Fruit fly (Drosophila melanogaster) whole organism, prepupa: ENCODE data around the gene CG31676.
A peak's percentile ranks its signal among the peaks of the same experiment; 100 is the strongest.

Experiments used
- Blimp-1 ChIP-seq: fragments of 200-800 bp; sonication (Bioruptor generic); optimal IDR thresholded peaks from 3 replicates; lab custom pipeline; 2017; ENCODE audit warnings: missing biosample characterization, missing genetic modification characterization, mild to moderate bottlenecking, moderate library complexity, missing genetic modification reagents
- CG10669 ChIP-seq: fragments of 200-800 bp; sonication (Bioruptor generic); optimal IDR thresholded peaks from 3 replicates; lab custom pipeline; 2018; ENCODE audit warnings: missing biosample characterization, mild to moderate bottlenecking, missing genetic modification characterization, moderate library complexity
- CG11294 ChIP-seq: fragments of 200-800 bp; sonication (Bioruptor generic); IDR thresholded peaks from 2 replicates; pipeline ENCODE4 v1.3.6; 2022; ENCODE audit warnings: missing biosample characterization, missing genetic modification characterization
- CG11762 ChIP-seq: fragments of 200-800 bp; sonication (Bioruptor generic); optimal IDR thresholded peaks from 3 replicates; lab custom pipeline; 2016; ENCODE audit warnings: missing biosample characterization, missing genetic modification characterization; ENCODE audit not compliant: insufficient read depth
- CG15336 ChIP-seq: fragments of 200-800 bp; sonication (Bioruptor generic); IDR thresholded peaks from 2 replicates; pipeline ENCODE4 v1.3.6; 2022; ENCODE audit warnings: missing biosample characterization, missing genetic modification characterization
- CG1621 ChIP-seq: fragments of 200-800 bp; sonication (Bioruptor generic); optimal IDR thresholded peaks from 3 replicates; lab custom pipeline; 2018; ENCODE audit warnings: missing biosample characterization, mild to moderate bottlenecking, missing genetic modification characterization
- CG16779 ChIP-seq: fragments of 200-800 bp; sonication (Bioruptor generic); optimal IDR thresholded peaks from 3 replicates; lab custom pipeline; 2017; ENCODE audit warnings: missing biosample characterization, mild to moderate bottlenecking, missing genetic modification characterization
- CG3032 ChIP-seq: fragments of 200-800 bp; optimal IDR thresholded peaks from 2 replicates; lab custom pipeline; 2019; ENCODE audit warnings: missing biosample characterization, mild to moderate bottlenecking, missing genetic modification characterization, moderate library complexity
- CG32006 ChIP-seq: fragments of 200-800 bp; sonication (Bioruptor generic); optimal IDR thresholded peaks from 3 replicates; lab custom pipeline; 2017; ENCODE audit warnings: missing biosample characterization, mild to moderate bottlenecking, missing genetic modification characterization
- CG3919 ChIP-seq: fragments of 200-800 bp; sonication (Bioruptor generic); optimal IDR thresholded peaks from 3 replicates; lab custom pipeline; 2016; ENCODE audit warnings: missing biosample characterization, missing genetic modification characterization
- CG4318 ChIP-seq: fragments of 200-800 bp; sonication (Bioruptor generic); optimal IDR thresholded peaks from 3 replicates; lab custom pipeline; 2017; ENCODE audit warnings: missing biosample characterization, mild to moderate bottlenecking, missing genetic modification characterization
- CG6163 ChIP-seq: fragments of 200-800 bp; sonication (Bioruptor generic); IDR thresholded peaks from 3 replicates; pipeline ENCODE4 v1.3.6; 2022; ENCODE audit warnings: missing biosample characterization, missing genetic modification characterization
- CG6276 ChIP-seq: fragments of 200-800 bp; sonication (Bioruptor generic); optimal IDR thresholded peaks from 2 replicates; lab custom pipeline; 2017; ENCODE audit warnings: missing biosample characterization, mild to moderate bottlenecking, missing genetic modification characterization
- CG6792 ChIP-seq: fragments of 200-800 bp; sonication (Bioruptor generic); optimal IDR thresholded peaks from 3 replicates; lab custom pipeline; 2016; ENCODE audit warnings: missing biosample characterization, missing genetic modification characterization
- CG6808 ChIP-seq: fragments of 200-800 bp; sonication (Bioruptor generic); optimal IDR thresholded peaks from 3 replicates; lab custom pipeline; 2017; ENCODE audit warnings: missing biosample characterization, missing genetic modification characterization, mild to moderate bottlenecking, moderate library complexity, missing genetic modification reagents
- CG6854 ChIP-seq: fragments of 200-800 bp; sonication (Bioruptor generic); optimal IDR thresholded peaks from 2 replicates; lab custom pipeline; 2017; ENCODE audit warnings: missing biosample characterization, mild to moderate bottlenecking, missing genetic modification characterization
- CG7368 ChIP-seq: fragments of 200-800 bp; sonication (Bioruptor generic); optimal IDR thresholded peaks from 3 replicates; lab custom pipeline; 2016; ENCODE audit warnings: missing biosample characterization, missing genetic modification characterization
- CG8119 ChIP-seq: fragments of 200-800 bp; sonication (Bioruptor generic); IDR thresholded peaks from 3 replicates; pipeline ENCODE4 v1.3.6; 2022; ENCODE audit warnings: missing biosample characterization, missing genetic modification characterization
- CG8319 ChIP-seq: fragments of 200-800 bp; sonication (Bioruptor generic); optimal IDR thresholded peaks from 3 replicates; lab custom pipeline; 2016; ENCODE audit warnings: missing biosample characterization, missing genetic modification characterization
- CG8632 ChIP-seq: fragments of 200-800 bp; sonication (Bioruptor generic); optimal IDR thresholded peaks from 3 replicates; lab custom pipeline; 2016; ENCODE audit warnings: missing biosample characterization, missing genetic modification characterization
- CG9139 ChIP-seq: fragments of 200-800 bp; sonication (Bioruptor generic); optimal IDR thresholded peaks from 3 replicates; lab custom pipeline; 2017; ENCODE audit warnings: missing biosample characterization, mild to moderate bottlenecking, missing genetic modification characterization
- Eip75B ChIP-seq: fragments of 200-800 bp; sonication (Bioruptor generic); optimal IDR thresholded peaks from 3 replicates; lab custom pipeline; 2016; ENCODE audit warnings: missing biosample characterization, missing genetic modification characterization
- Eip78C ChIP-seq: fragments of 200-800 bp; sonication (Bioruptor generic); peaks from one replicate; lab custom pipeline; 2016; ENCODE audit warnings: missing biosample characterization, missing genetic modification characterization
- Eip93F ChIP-seq: fragments of 200-800 bp; sonication (Bioruptor generic); optimal IDR thresholded peaks from 2 replicates; lab custom pipeline; 2016; ENCODE audit warnings: missing biosample characterization, mild to moderate bottlenecking, missing genetic modification characterization
- Ets21C ChIP-seq: fragments of 200-800 bp; sonication (Bioruptor generic); optimal IDR thresholded peaks from 3 replicates; lab custom pipeline; 2016; ENCODE audit warnings: missing biosample characterization, missing genetic modification characterization
- Ets96B ChIP-seq: fragments of 200-800 bp; optimal IDR thresholded peaks from 2 replicates; lab custom pipeline; 2019; ENCODE audit warnings: missing biosample characterization, mild to moderate bottlenecking, missing genetic modification characterization, moderate library complexity
- Gug ChIP-seq: fragments of 200-800 bp; sonication (Bioruptor generic); IDR thresholded peaks from 2 replicates; pipeline ENCODE4 v1.3.6; 2022; ENCODE audit warnings: missing biosample characterization, missing genetic modification characterization
- Hr39 ChIP-seq: fragments of 200-800 bp; sonication (Bioruptor generic); optimal IDR thresholded peaks from 2 replicates; lab custom pipeline; 2016; ENCODE audit warnings: missing biosample characterization, missing genetic modification characterization
- Hr4 ChIP-seq: fragments of 200-800 bp; sonication (Bioruptor generic); optimal IDR thresholded peaks from 3 replicates; lab custom pipeline; 2016; ENCODE audit warnings: missing biosample characterization, missing genetic modification characterization
- Lpt ChIP-seq: fragments of 200-800 bp; sonication (Bioruptor generic); optimal IDR thresholded peaks from 3 replicates; lab custom pipeline; 2016; ENCODE audit warnings: missing biosample characterization, missing genetic modification characterization
- Met ChIP-seq: fragments of 200-800 bp; sonication (Bioruptor generic); optimal IDR thresholded peaks from 3 replicates; lab custom pipeline; 2016; ENCODE audit warnings: missing biosample characterization, missing genetic modification characterization
- Smox ChIP-seq: fragments of 200-800 bp; sonication (Bioruptor generic); optimal IDR thresholded peaks from 3 replicates; lab custom pipeline; 2016; ENCODE audit warnings: missing biosample characterization, missing genetic modification characterization
- Sox102F ChIP-seq: fragments of 200-800 bp; sonication (Bioruptor generic); optimal IDR thresholded peaks from 2 replicates; lab custom pipeline; 2016; ENCODE audit warnings: missing biosample characterization, mild to moderate bottlenecking, missing genetic modification characterization
- Sox15 ChIP-seq: fragments of 200-800 bp; sonication (Bioruptor generic); optimal IDR thresholded peaks from 3 replicates; lab custom pipeline; 2016; ENCODE audit warnings: missing biosample characterization, missing genetic modification characterization
- achi ChIP-seq: fragments of 200-800 bp; sonication (Bioruptor generic); optimal IDR thresholded peaks from 3 replicates; lab custom pipeline; 2016; ENCODE audit warnings: missing biosample characterization, missing genetic modification characterization
- acj6 ChIP-seq: fragments of 200-800 bp; sonication (Bioruptor generic); optimal IDR thresholded peaks from 3 replicates; lab custom pipeline; 2016; ENCODE audit warnings: missing biosample characterization, missing genetic modification characterization
- cyc ChIP-seq: fragments of 200-800 bp; sonication (Bioruptor generic); optimal IDR thresholded peaks from 3 replicates; lab custom pipeline; 2016; ENCODE audit warnings: missing biosample characterization, missing genetic modification characterization
- dac ChIP-seq: fragments of 200-800 bp; sonication (Bioruptor generic); optimal IDR thresholded peaks from 2 replicates; lab custom pipeline; 2017; ENCODE audit warnings: missing biosample characterization, mild to moderate bottlenecking, missing genetic modification characterization
- eg ChIP-seq: fragments of 200-800 bp; sonication (Bioruptor generic); IDR thresholded peaks from 3 replicates; pipeline ENCODE4 v1.3.6; 2022; ENCODE audit warnings: missing biosample characterization, missing genetic modification characterization
- esn ChIP-seq: fragments of 200-800 bp; sonication (Bioruptor generic); optimal IDR thresholded peaks from 2 replicates; lab custom pipeline; 2016; ENCODE audit warnings: missing biosample characterization, mild to moderate bottlenecking, missing genetic modification characterization, moderate library complexity
- fd59A ChIP-seq: fragments of 200-800 bp; sonication (Bioruptor generic); optimal IDR thresholded peaks from 2 replicates; lab custom pipeline; 2017; ENCODE audit warnings: missing biosample characterization, mild to moderate bottlenecking, missing genetic modification characterization, missing genetic modification reagents
- fd85E ChIP-seq: fragments of 200-800 bp; sonication (Bioruptor generic); optimal IDR thresholded peaks from 3 replicates; lab custom pipeline; 2016; ENCODE audit warnings: missing biosample characterization, missing genetic modification characterization
- fkh ChIP-seq: fragments of 200-800 bp; sonication (Bioruptor generic); optimal IDR thresholded peaks from 3 replicates; lab custom pipeline; 2017; ENCODE audit warnings: missing biosample characterization, mild to moderate bottlenecking, missing genetic modification characterization, moderate library complexity
- lz ChIP-seq: fragments of 200-800 bp; sonication (Bioruptor generic); optimal IDR thresholded peaks from 3 replicates; lab custom pipeline; 2016; ENCODE audit warnings: missing biosample characterization, missing genetic modification characterization
- net ChIP-seq: fragments of 200-800 bp; sonication (Bioruptor generic); optimal IDR thresholded peaks from 3 replicates; lab custom pipeline; 2016; ENCODE audit warnings: missing biosample characterization, missing genetic modification characterization
- pdm3 ChIP-seq: fragments of 200-800 bp; sonication (Bioruptor generic); optimal IDR thresholded peaks from 3 replicates; lab custom pipeline; 2016; ENCODE audit warnings: missing biosample characterization, missing genetic modification characterization
- salr ChIP-seq, 2 experiments: fragments of 200-800 bp; sonication (Bioruptor generic); optimal IDR thresholded peaks; 3 replicates each; lab custom pipeline; 2016 to 2018; ENCODE audit warnings: missing biosample characterization in 2 of 2, missing genetic modification characterization in 2 of 2, mild to moderate bottlenecking in 1 of 2
- spab ChIP-seq: fragments of 200-800 bp; sonication (Bioruptor generic); optimal IDR thresholded peaks from 2 replicates; lab custom pipeline; 2017; ENCODE audit warnings: missing biosample characterization, mild to moderate bottlenecking, missing genetic modification characterization, missing genetic modification reagents
- ss ChIP-seq, 2 experiments: fragments of 200-800 bp; sonication (Bioruptor generic); optimal IDR thresholded peaks; 2 replicates in 1 of 2; 3 replicates in 1 of 2; lab custom pipeline; 2017 to 2018; ENCODE audit warnings: mild to moderate bottlenecking in 2 of 2, missing biosample characterization in 2 of 2, missing genetic modification characterization in 2 of 2, moderate library complexity in 1 of 2
- svp ChIP-seq: fragments of 200-800 bp; sonication (Bioruptor generic); peaks from one replicate; lab custom pipeline; 2016; ENCODE audit warnings: missing biosample characterization, missing genetic modification characterization
- topi ChIP-seq: fragments of 200-800 bp; sonication (Bioruptor generic); optimal IDR thresholded peaks from 3 replicates; lab custom pipeline; 2016; ENCODE audit warnings: missing biosample characterization, missing genetic modification characterization
- vri ChIP-seq: fragments of 200-800 bp; sonication (Bioruptor generic); optimal IDR thresholded peaks from 3 replicates; lab custom pipeline; 2016; ENCODE audit warnings: missing biosample characterization, mild to moderate bottlenecking, missing genetic modification characterization

Gene CG31676

DNA sequence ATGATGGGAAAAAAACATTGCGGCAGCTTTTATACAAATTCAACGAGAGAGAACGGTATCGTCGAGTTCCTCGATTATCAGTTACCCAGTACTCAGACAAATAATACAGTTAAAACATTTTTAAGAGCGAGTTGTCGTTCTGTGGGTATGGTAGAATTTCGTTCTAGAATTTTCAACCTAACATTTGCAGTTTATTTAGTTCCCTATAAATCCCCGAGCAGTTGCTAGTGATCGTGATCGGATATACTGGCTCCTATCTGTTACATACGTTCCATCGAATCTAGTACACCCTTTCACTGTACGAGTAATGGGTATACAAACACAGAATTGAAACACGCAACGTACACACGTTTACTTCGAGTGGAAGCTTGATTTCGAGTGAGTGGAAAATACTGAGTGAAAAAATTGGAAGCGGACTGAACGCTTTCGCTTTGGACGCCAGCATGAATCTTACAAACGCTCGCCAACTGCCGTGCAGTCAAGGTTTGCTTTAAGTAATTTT lies 24.3 kb downstream of the CG31676 start, which contains the start of gene CG9338:
TSS of gene CG9338 (plus strand) at position 452 of the 502 bp plus-strand sequence.
- TF ChIP-seq CG9139 (GFP tag; lab: Kevin White, UChicago) (peak; percentile 17), vri (GFP tag; lab: Kevin White, UChicago) (peak; percentile 81), CG6163 (GFP tag; lab: Robert Waterston, UW) (no peak; the same call in 2 of the 3 replicates), Sox102F (GFP tag; lab: Kevin White, UChicago) (peak; percentile 85), CG16779 (tag; lab: Kevin White, UChicago) (peak; percentile 60), fd59A (no peak), salr (GFP tag; optimal IDR thresholded peaks at IDR 0.05; lab: Kevin White, UChicago) (peak in 1 of 2 experiments; percentile 53), topi (GFP tag; lab: Kevin White, UChicago) (peak; percentile 84), CG6854 (no peak), Hr4 (GFP tag; lab: Kevin White, UChicago) (peak; percentile 77), CG8319 (GFP tag; lab: Kevin White, UChicago) (peak; percentile 89), Gug (GFP tag; lab: Robert Waterston, UW) (peak; percentile 87), fd85E (GFP tag; lab: Kevin White, UChicago) (peak; percentile 57), achi (GFP tag; lab: Kevin White, UChicago) (peak; percentile 70), pdm3 (GFP tag; lab: Kevin White, UChicago) (peak; percentile 79), Ets21C (GFP tag; lab: Kevin White, UChicago) (peak; percentile 66), acj6 (peak; percentile 62), cyc (GFP tag; lab: Kevin White, UChicago) (peak; percentile 78), Ets96B (tag; lab: Kevin White, UChicago) (no peak), Sox15 (GFP tag; lab: Kevin White, UChicago) (peak; percentile 63), spab (GFP tag; lab: Kevin White, UChicago) (peak; percentile 67), CG8119 (GFP tag; lab: Robert Waterston, UW) (peak; percentile 78; the same call in 2 of the 3 replicates), fkh (GFP tag; lab: Kevin White, UChicago) (peak; percentile 67), Lpt (GFP tag; lab: Kevin White, UChicago) (peak; percentile 65), CG8632 (GFP tag; lab: Kevin White, UChicago) (peak; percentile 62), CG3919 (GFP tag; lab: Kevin White, UChicago) (peak; percentile 77), CG7368 (GFP tag; lab: Kevin White, UChicago) (peak; percentile 89), Eip93F (GFP tag; lab: Kevin White, UChicago) (no peak), lz (peak; percentile 85), dac (GFP tag; lab: Kevin White, UChicago) (peak; percentile 21), ss (GFP tag; optimal IDR thresholded peaks at IDR 0.05; lab: Kevin White, UChicago) (peak in 1 of 2 experiments; percentile 88), Blimp-1 (GFP tag; lab: Kevin White, UChicago) (peak; percentile 83), CG3032 (tag; lab: Kevin White, UChicago) (peak; percentile 81), CG6792 (GFP tag; lab: Kevin White, UChicago) (peak; percentile 82), esn (GFP tag; lab: Kevin White, UChicago) (peak; percentile 87), Eip78C (GFP tag; lab: Kevin White, UChicago) (peak; percentile 92), CG6808 (GFP tag; lab: Kevin White, UChicago) (peak; percentile 72), CG4318 (peak; percentile 28), Eip75B (GFP tag; lab: Kevin White, UChicago) (peak; percentile 80), Met (GFP tag; lab: Kevin White, UChicago) (peak; percentile 85), CG11762 (GFP tag; lab: Kevin White, UChicago) (peak; percentile 78), svp (GFP tag; lab: Kevin White, UChicago) (peak; percentile 90), eg (peak; percentile 90), CG10669 (GFP tag; lab: Kevin White, UChicago) (peak; percentile 85), CG1621 (tag; lab: Kevin White, UChicago) (no peak), CG6276 (GFP tag; lab: Kevin White, UChicago) (peak; percentile 87), CG11294 (peak; percentile 86), net (GFP tag; lab: Kevin White, UChicago) (peak; percentile 76), CG32006 (peak; percentile 70), Hr39 (GFP tag; lab: Kevin White, UChicago) (peak; percentile 80), CG15336 (peak; percentile 81), Smox (GFP tag; lab: Kevin White, UChicago) (peak; percentile 81)
